Worm (Caenorhabditis elegans) whole organism, early embryonic: ENCODE data around the gene C50C3.5.
A peak's percentile ranks its signal among the peaks of the same experiment; 100 is the strongest.

Source experiments
- F13C5.2 ChIP-seq: sonication (generic microtip); optimal IDR thresholded peaks from 2 replicates; lab custom pipeline; 2017; ENCODE audit warnings: mild to moderate bottlenecking, missing genetic modification characterization, inconsistent platforms, missing compliant biosample characterization
- ama-1 ChIP-seq: fragments of 150-350 bp; optimal IDR thresholded peaks from 2 replicates; lab custom pipeline; 2014
- ceh-13 ChIP-seq: fragments of 200-800 bp; sonication (Bioruptor generic); optimal IDR thresholded peaks from 2 replicates; lab custom pipeline; 2018; ENCODE audit warnings: mild to moderate bottlenecking, missing genetic modification characterization, missing compliant biosample characterization
- hmbx-1 ChIP-seq: sonication (generic microtip); optimal IDR thresholded peaks from 2 replicates; lab custom pipeline; 2016; ENCODE audit warnings: mild to moderate bottlenecking, missing genetic modification characterization, missing compliant biosample characterization
- scrt-1 ChIP-seq: fragments of 200-800 bp; sonication (Bioruptor generic); IDR thresholded peaks from 2 replicates; pipeline ENCODE4 v1.3.6; 2022; ENCODE audit warnings: missing genetic modification characterization, missing compliant biosample characterization
- sea-1 ChIP-seq: fragments of 200-800 bp; sonication (Bioruptor generic); conservative IDR thresholded peaks from 2 replicates; pipeline ENCODE4 v1.3.6; 2022; ENCODE audit warnings: missing genetic modification characterization, missing compliant biosample characterization
- tbx-37 ChIP-seq: fragments of 200-800 bp; sonication (Bioruptor generic); conservative IDR thresholded peaks from 2 replicates; pipeline ENCODE4 v1.3.6; 2022; ENCODE audit warnings: missing genetic modification reagents, missing genetic modification characterization, missing compliant biosample characterization
- tra-4 ChIP-seq: sonication (generic microtip); optimal IDR thresholded peaks from 2 replicates; lab custom pipeline; 2017; ENCODE audit warnings: missing genetic modification characterization, missing compliant biosample characterization

DNA sequence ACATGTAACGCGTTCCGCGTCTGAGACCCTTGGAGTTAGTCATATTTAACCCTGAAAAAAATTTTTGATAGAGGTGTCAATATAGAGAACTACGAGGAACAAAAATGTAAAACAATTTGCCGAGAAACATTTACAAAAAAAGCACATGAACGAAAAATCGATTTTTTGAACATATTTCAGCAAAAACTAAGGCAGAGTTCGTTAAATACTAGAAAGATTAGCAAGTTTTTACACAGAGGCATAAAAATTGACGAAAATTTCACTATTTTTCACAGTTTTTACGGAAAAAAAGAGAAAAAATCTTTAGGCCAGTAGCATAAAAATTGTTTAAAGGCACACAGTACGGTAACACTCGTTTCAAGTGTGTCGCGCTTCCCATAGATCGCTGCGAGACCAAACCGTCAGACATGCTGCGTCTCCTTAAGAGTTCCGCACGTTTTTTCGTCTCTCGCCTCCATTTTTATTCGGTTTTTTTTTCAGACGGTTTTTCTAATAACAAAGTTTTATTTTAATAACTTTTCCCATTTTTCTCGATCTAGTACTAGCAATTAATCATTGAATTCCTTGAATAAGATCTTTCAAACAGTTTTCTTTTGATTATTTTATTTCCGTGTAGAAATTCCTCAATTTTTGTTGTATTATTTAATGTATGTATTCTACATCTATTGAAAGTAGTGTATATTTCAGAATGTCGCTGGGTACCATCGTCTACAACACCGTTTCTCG is 48.7 kb upstream of the C50C3.5 start, which contains the start of the genes rpl-21 and C14B9.10:
- TF ChIP-seq ama-1 (lab: Kevin White, UChicago) (no peak), F13C5.2 (tag; lab: Kevin White, UChicago) (peak; percentile 17), sea-1 (GFP tag; lab: Robert Waterston, UW) (no peak), scrt-1 (no peak), ceh-13 (GFP tag; lab: Kevin White, UChicago) (no peak), tra-4 (tag; lab: Kevin White, UChicago) (no peak), hmbx-1 (tag; lab: Kevin White, UChicago) (no peak), tbx-37 (GFP tag; lab: Robert Waterston, UW) (no peak)
